Fruit fly (Drosophila melanogaster) whole organism, embryonic: ENCODE data around the gene Exn.
A peak's percentile ranks its signal among the peaks of the same experiment; 100 is the strongest.

ENCODE experiments used
- B-H1 ChIP-seq: fragments of 200-800 bp; sonication (Bioruptor generic); IDR thresholded peaks from 3 replicates; pipeline ENCODE4 v1.3.6; 2022; ENCODE audit warnings: missing biosample characterization, missing genetic modification characterization
- Bdp1 ChIP-seq: fragments of 200-800 bp; sonication (Bioruptor generic); optimal IDR thresholded peaks from 3 replicates; lab custom pipeline; 2016; ENCODE audit warnings: missing biosample characterization, missing genetic modification characterization
- CG10462 ChIP-seq: fragments of 200-800 bp; sonication (Bioruptor generic); optimal IDR thresholded peaks from 2 replicates; lab custom pipeline; 2016; ENCODE audit warnings: missing biosample characterization, missing genetic modification characterization
- CG12071 ChIP-seq: fragments of 200-800 bp; sonication (Bioruptor generic); optimal IDR thresholded peaks from 3 replicates; lab custom pipeline; 2018; ENCODE audit warnings: missing biosample characterization, mild to moderate bottlenecking, missing genetic modification characterization
- CG12659 ChIP-seq: fragments of 200-800 bp; sonication (Bioruptor generic); optimal IDR thresholded peaks from 3 replicates; lab custom pipeline; 2017; ENCODE audit warnings: mild to moderate bottlenecking, missing biosample characterization, missing genetic modification reagents, missing genetic modification characterization
- CG12744 ChIP-seq: fragments of 200-800 bp; sonication (Bioruptor generic); optimal IDR thresholded peaks from 2 replicates; lab custom pipeline; 2016; ENCODE audit warnings: missing biosample characterization, missing genetic modification characterization
- CG12769 ChIP-seq: fragments of 200-800 bp; sonication (Bioruptor generic); optimal IDR thresholded peaks from 2 replicates; lab custom pipeline; 2019; ENCODE audit warnings: missing biosample characterization, mild to moderate bottlenecking, missing genetic modification characterization, moderate library complexity
- CG13624 ChIP-seq: fragments of 200-800 bp; sonication (Bioruptor generic); optimal IDR thresholded peaks from 2 replicates; lab custom pipeline; 2016; ENCODE audit warnings: missing biosample characterization, missing genetic modification characterization
- CG14441 ChIP-seq: fragments of 200-800 bp; sonication (Bioruptor generic); IDR thresholded peaks from 2 replicates; pipeline ENCODE4 v1.3.6; 2022; ENCODE audit warnings: missing biosample characterization, missing genetic modification characterization
- CG14667 ChIP-seq: fragments of 200-800 bp; sonication (Bioruptor generic); IDR thresholded peaks from 2 replicates; pipeline ENCODE4 v1.3.6; 2022; ENCODE audit warnings: missing biosample characterization, missing genetic modification characterization
- CG14710 ChIP-seq: fragments of 200-800 bp; sonication (Bioruptor generic); optimal IDR thresholded peaks from 3 replicates; lab custom pipeline; 2019; ENCODE audit warnings: missing biosample characterization, mild to moderate bottlenecking, missing genetic modification characterization, moderate library complexity
- CG15269 ChIP-seq: fragments of 200-800 bp; sonication (Bioruptor generic); optimal IDR thresholded peaks from 2 replicates; lab custom pipeline; 2018; ENCODE audit warnings: missing biosample characterization, mild to moderate bottlenecking, missing genetic modification characterization, moderate library complexity
- CG16779 ChIP-seq: fragments of 200-800 bp; sonication (Bioruptor generic); IDR thresholded peaks from 2 replicates; pipeline ENCODE4 v1.3.6; 2022; ENCODE audit warnings: missing biosample characterization, missing genetic modification characterization
- CG1792 ChIP-seq: fragments of 200-800 bp; sonication (Bioruptor generic); optimal IDR thresholded peaks from 2 replicates; lab custom pipeline; 2016; ENCODE audit warnings: missing biosample characterization, missing genetic modification characterization
- CG4617 ChIP-seq: fragments of 200-800 bp; sonication (Bioruptor generic); optimal IDR thresholded peaks from 3 replicates; lab custom pipeline; 2016; ENCODE audit warnings: missing biosample characterization, missing genetic modification characterization, borderline replicate concordance
- CG6791 ChIP-seq: fragments of 200-800 bp; sonication (Bioruptor generic); IDR thresholded peaks from 3 replicates; pipeline ENCODE4 v1.3.6; 2022; ENCODE audit warnings: missing biosample characterization, missing genetic modification characterization; ENCODE audit not compliant: partially characterized antibody
- CG7357 ChIP-seq: fragments of 200-800 bp; sonication (Bioruptor generic); IDR thresholded peaks from 3 replicates; pipeline ENCODE4 v1.3.6; 2022; ENCODE audit warnings: missing biosample characterization, missing genetic modification characterization
- CG7987 ChIP-seq: fragments of 200-800 bp; sonication (Bioruptor generic); optimal IDR thresholded peaks from 2 replicates; lab custom pipeline; 2018; ENCODE audit warnings: missing biosample characterization, mild to moderate bottlenecking, missing genetic modification characterization, moderate library complexity
- CG8765 ChIP-seq: fragments of 200-800 bp; sonication (Bioruptor generic); IDR thresholded peaks from 2 replicates; pipeline ENCODE4 v1.3.6; 2022; ENCODE audit warnings: missing biosample characterization, missing genetic modification characterization
- CG8944 ChIP-seq: fragments of 200-800 bp; sonication (Bioruptor generic); optimal IDR thresholded peaks from 3 replicates; lab custom pipeline; 2016; ENCODE audit warnings: missing biosample characterization, missing genetic modification characterization
- CHES-1-like ChIP-seq: fragments of 200-800 bp; sonication (Bioruptor generic); optimal IDR thresholded peaks from 2 replicates; lab custom pipeline; 2016; ENCODE audit warnings: missing biosample characterization, missing genetic modification characterization
- CoRest ChIP-seq: fragments of 200-800 bp; sonication (Bioruptor generic); optimal IDR thresholded peaks from 3 replicates; lab custom pipeline; 2018; ENCODE audit warnings: missing biosample characterization, mild to moderate bottlenecking, missing genetic modification characterization, moderate library complexity
- CrebB ChIP-seq: fragments of 200-800 bp; sonication (Bioruptor generic); optimal IDR thresholded peaks from 3 replicates; lab custom pipeline; 2018; ENCODE audit warnings: missing biosample characterization, mild to moderate bottlenecking, missing genetic modification characterization
- Dref ChIP-seq: fragments of 200-800 bp; sonication (Bioruptor generic); IDR thresholded peaks from 2 replicates; pipeline ENCODE4 v1.3.6; 2022; ENCODE audit warnings: missing biosample characterization, missing genetic modification characterization
- Ets97D ChIP-seq: fragments of 200-800 bp; sonication (Bioruptor generic); optimal IDR thresholded peaks from 3 replicates; lab custom pipeline; 2016; ENCODE audit warnings: missing biosample characterization, missing genetic modification characterization
- HmgD ChIP-seq: fragments of 200-800 bp; sonication (Bioruptor generic); optimal IDR thresholded peaks from 3 replicates; lab custom pipeline; 2016; ENCODE audit warnings: missing biosample characterization, missing genetic modification characterization
- Jarid2 ChIP-seq: fragments of 200-800 bp; sonication (Bioruptor generic); optimal IDR thresholded peaks from 3 replicates; lab custom pipeline; 2017; ENCODE audit warnings: mild to moderate bottlenecking, missing biosample characterization, missing genetic modification reagents, missing genetic modification characterization
- Lim3 ChIP-seq: fragments of 200-800 bp; sonication (Bioruptor generic); IDR thresholded peaks from 2 replicates; pipeline ENCODE4 v1.3.6; 2022; ENCODE audit warnings: missing biosample characterization, missing genetic modification characterization
- NfI ChIP-seq: fragments of 200-800 bp; sonication (Bioruptor generic); optimal IDR thresholded peaks from 3 replicates; lab custom pipeline; 2018; ENCODE audit warnings: missing biosample characterization, mild to moderate bottlenecking, missing genetic modification characterization, moderate library complexity
- PHDP ChIP-seq: fragments of 200-800 bp; sonication (Bioruptor generic); optimal IDR thresholded peaks from 3 replicates; lab custom pipeline; 2018; ENCODE audit warnings: missing biosample characterization, mild to moderate bottlenecking, missing genetic modification characterization, moderate library complexity
- bbx ChIP-seq: fragments of 200-800 bp; sonication (Bioruptor generic); IDR thresholded peaks from 2 replicates; pipeline ENCODE4 v1.3.6; 2022; ENCODE audit warnings: missing biosample characterization, missing genetic modification characterization; ENCODE audit not compliant: partially characterized antibody
- bsh ChIP-seq, 2 experiments: fragments of 200-800 bp; sonication (Bioruptor generic); optimal IDR thresholded peaks; 2 replicates each; lab custom pipeline; 2017 to 2018; ENCODE audit warnings: mild to moderate bottlenecking in 2 of 2, missing biosample characterization in 2 of 2, missing genetic modification characterization in 2 of 2, moderate library complexity in 1 of 2
- caup ChIP-seq: fragments of 200-800 bp; sonication (Bioruptor generic); optimal IDR thresholded peaks from 3 replicates; lab custom pipeline; 2017; ENCODE audit warnings: missing biosample characterization, mild to moderate bottlenecking, missing genetic modification characterization, moderate library complexity; ENCODE audit not compliant: severe bottlenecking
- chn ChIP-seq: fragments of 200-800 bp; sonication (Bioruptor generic); optimal IDR thresholded peaks from 2 replicates; lab custom pipeline; 2016; ENCODE audit warnings: missing biosample characterization, missing genetic modification characterization
- da ChIP-seq: fragments of 200-800 bp; sonication (Bioruptor generic); optimal IDR thresholded peaks from 2 replicates; lab custom pipeline; 2016; ENCODE audit warnings: missing biosample characterization, missing genetic modification characterization
- fd96Cb ChIP-seq: fragments of 200-800 bp; sonication (Bioruptor generic); optimal IDR thresholded peaks from 2 replicates; lab custom pipeline; 2018; ENCODE audit warnings: missing biosample characterization, mild to moderate bottlenecking, missing genetic modification characterization, moderate library complexity
- klu ChIP-seq: fragments of 200-800 bp; sonication (Bioruptor generic); IDR thresholded peaks from 2 replicates; pipeline ENCODE4 v1.3.6; 2022; ENCODE audit warnings: missing biosample characterization, missing genetic modification characterization
- lola ChIP-seq, 3 experiments: fragments of >200 bp in 2 of 3; fragments of 200-800 bp in 1 of 3; sonication (Bioruptor generic) in 1 of 3; optimal IDR thresholded peaks; 2 replicates each; lab custom pipeline; 2017 to 2019; ENCODE audit warnings: missing biosample characterization in 3 of 3, missing genetic modification characterization in 3 of 3, mild to moderate bottlenecking in 1 of 3, moderate library complexity in 1 of 3
- mam ChIP-seq: fragments of 200-800 bp; sonication (Bioruptor generic); optimal IDR thresholded peaks from 3 replicates; lab custom pipeline; 2016; ENCODE audit warnings: missing biosample characterization, missing genetic modification characterization
- mirr ChIP-seq: fragments of 200-800 bp; sonication (Bioruptor generic); optimal IDR thresholded peaks from 3 replicates; lab custom pipeline; 2018; ENCODE audit warnings: missing biosample characterization, mild to moderate bottlenecking, missing genetic modification characterization
- nom ChIP-seq: fragments of 200-800 bp; sonication (Bioruptor generic); optimal IDR thresholded peaks from 2 replicates; lab custom pipeline; 2017; ENCODE audit warnings: missing biosample characterization, missing genetic modification characterization, mild to moderate bottlenecking, moderate library complexity, missing genetic modification reagents
- schlank ChIP-seq: fragments of 200-800 bp; sonication (Bioruptor generic); optimal IDR thresholded peaks from 2 replicates; lab custom pipeline; 2018; ENCODE audit warnings: missing biosample characterization, mild to moderate bottlenecking, missing genetic modification characterization
- seq ChIP-seq: fragments of 200-800 bp; sonication (Bioruptor generic); IDR thresholded peaks from 2 replicates; pipeline ENCODE4 v1.3.6; 2022; ENCODE audit warnings: missing biosample characterization, missing genetic modification characterization
- sqz ChIP-seq: fragments of 200-800 bp; sonication (Bioruptor generic); optimal IDR thresholded peaks from 3 replicates; lab custom pipeline; 2018; ENCODE audit warnings: missing biosample characterization, mild to moderate bottlenecking, missing genetic modification characterization
- tin ChIP-seq: fragments of 200-800 bp; sonication (Bioruptor generic); optimal IDR thresholded peaks from 3 replicates; lab custom pipeline; 2016; ENCODE audit warnings: missing biosample characterization, missing genetic modification characterization
- trem ChIP-seq: fragments of 200-800 bp; optimal IDR thresholded peaks from 3 replicates; lab custom pipeline; 2019; ENCODE audit warnings: missing biosample characterization, mild to moderate bottlenecking, missing genetic modification characterization, moderate library complexity
- ttk ChIP-seq: fragments of 200-800 bp; sonication (Bioruptor generic); IDR thresholded peaks from 2 replicates; pipeline ENCODE4 v2.1.2; 2022; ENCODE audit warnings: missing biosample characterization, missing genetic modification characterization

Exn gene

DNA sequence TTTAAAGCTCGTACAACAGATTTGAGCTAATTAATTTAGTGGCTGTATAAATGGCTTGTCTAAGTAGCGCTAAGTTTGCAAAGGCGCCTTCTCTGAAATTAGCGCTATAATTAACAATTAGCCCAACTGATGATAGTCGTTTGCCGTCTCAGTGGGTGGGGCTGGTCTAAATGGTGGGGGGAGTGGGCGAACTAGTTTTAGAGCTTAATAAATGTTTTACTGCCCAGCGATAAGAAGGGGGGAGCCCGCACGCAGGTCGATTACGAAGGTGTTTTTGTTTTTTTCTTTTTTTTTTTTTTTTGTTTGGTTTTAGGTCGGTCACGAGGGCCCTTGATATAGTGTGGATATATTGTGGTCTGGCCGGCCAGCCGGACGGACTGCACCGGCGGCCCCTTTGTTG lies 31.2 kb downstream of the Exn start (continued):
- TF ChIP-seq CG16779 (GFP tag; lab: Robert Waterston, UW): no peak
- no peak for TF ChIP-seq HmgD (GFP tag; lab: Kevin White, UChicago)
- TF ChIP-seq CG14667 (GFP tag; lab: Robert Waterston, UW): no peak
- TF ChIP-seq trem (tag; lab: Kevin White, UChicago): no peak
- no peak for TF ChIP-seq CG14441 (GFP tag; lab: Robert Waterston, UW)
- TF ChIP-seq mam (GFP tag; lab: Kevin White, UChicago): no peak
- peak; percentile 48 for TF ChIP-seq CG7987 (GFP tag; lab: Kevin White, UChicago)
- TF ChIP-seq Dref (GFP tag; lab: Robert Waterston, UW): no peak
- no peak for TF ChIP-seq Ets97D (GFP tag; lab: Kevin White, UChicago)
- TF ChIP-seq NfI (GFP tag; lab: Kevin White, UChicago): peak; percentile 28
- no peak for TF ChIP-seq CG6791 (GFP tag; lab: Robert Waterston, UW)
- TF ChIP-seq CG14710 (tag; lab: Kevin White, UChicago): no peak
- TF ChIP-seq fd96Cb: no peak
- peak; percentile 44 for TF ChIP-seq CG12769 (tag; lab: Kevin White, UChicago)
- TF ChIP-seq bbx (GFP tag; lab: Robert Waterston, UW): no peak
- no peak for TF ChIP-seq da (GFP tag; lab: Kevin White, UChicago)
- TF ChIP-seq CG12659: no peak
- peak; percentile 45 for TF ChIP-seq CG15269
- peak; percentile 76 for TF ChIP-seq mirr (GFP tag; lab: Kevin White, UChicago)
- no peak for TF ChIP-seq CoRest (tag; lab: Kevin White, UChicago)
- no peak for TF ChIP-seq CG8944 (GFP tag; lab: Kevin White, UChicago)
- peak; percentile 23 for TF ChIP-seq CG12071 (GFP tag; lab: Kevin White, UChicago)
- TF ChIP-seq CG12744 (GFP tag; lab: Kevin White, UChicago): no peak
- no peak for TF ChIP-seq CG4617 (GFP tag; lab: Kevin White, UChicago)
- no peak for TF ChIP-seq Bdp1 (GFP tag; lab: Kevin White, UChicago)
- peak; percentile 19 for TF ChIP-seq caup (GFP tag; lab: Kevin White, UChicago)
- TF ChIP-seq CHES-1-like (GFP tag; lab: Kevin White, UChicago): no peak
- TF ChIP-seq CG8765: no peak
- TF ChIP-seq lola (GFP tag; optimal IDR thresholded peaks at IDR 0.05; lab: Kevin White, UChicago): no peak
- no peak for TF ChIP-seq CG7357 (GFP tag; lab: Robert Waterston, UW)
- no peak for TF ChIP-seq sqz (GFP tag; lab: Kevin White, UChicago)
- TF ChIP-seq seq (GFP tag; lab: Robert Waterston, UW): no peak
- no peak for TF ChIP-seq ttk
- no peak for TF ChIP-seq Lim3
- TF ChIP-seq schlank (tag; lab: Kevin White, UChicago): peak; percentile 13
- peak; percentile 12 for TF ChIP-seq nom
- TF ChIP-seq CG1792 (GFP tag; lab: Kevin White, UChicago): no peak
- no peak for TF ChIP-seq tin (GFP tag; lab: Kevin White, UChicago)
- TF ChIP-seq CG10462: no peak
- no peak for TF ChIP-seq bsh (GFP tag; optimal IDR thresholded peaks at IDR 0.05; lab: Kevin White, UChicago)
- 0 out of 2 replicates have a peak, but pooled peaks have one; percentile 24 for TF ChIP-seq klu (GFP tag; lab: Robert Waterston, UW)
- no peak for TF ChIP-seq Jarid2
- TF ChIP-seq B-H1 (GFP tag; lab: Robert Waterston, UW): no peak; the same call in 2 of the 3 replicates
- TF ChIP-seq chn (GFP tag; lab: Kevin White, UChicago): no peak
- no peak for TF ChIP-seq CG13624
- TF ChIP-seq PHDP (tag; lab: Kevin White, UChicago): peak; percentile 42
- TF ChIP-seq CrebB (tag; lab: Kevin White, UChicago): no peak
- TF ChIP-seq, all 482 proteins: peak for 50
